Worm (Caenorhabditis elegans): ENCODE measurements around the gene F28C1.3.

The F28C1.3 gene

ce11 chrV:12509922-12510582, 41.6 kb downstream of the F28C1.3 start (continued):
- TF ChIP-seq ets-4 (GFP tag; optimal IDR thresholded peaks at IDR 0.05) (peak; percentile 2), fkh-3 (tag; optimal IDR thresholded peaks at IDR 0.05) (peak; percentile 53), ztf-26 (tag; optimal IDR thresholded peaks at IDR 0.05) (peak; percentile 61), dpff-1 (tag; optimal IDR thresholded peaks at IDR 0.05) (peak; percentile 58), ztf-3 (GFP tag; optimal IDR thresholded peaks at IDR 0.05) (peak; percentile 29), tbp1 (GFP tag; optimal IDR thresholded peaks at IDR 0.05) (peak; percentile 13), ZK185.1 (tag; optimal IDR thresholded peaks at IDR 0.05; ENCODE audit: poor library complexity, severe bottlenecking) (peak; percentile 47), ceh-27 (GFP tag; optimal IDR thresholded peaks at IDR 0.05) (peak; percentile 55)

ce11 chrV:12511946-12512345, 43.5 kb downstream of the F28C1.3 start:
- no peak for TF ChIP-seq pha-4 (tag; optimal IDR thresholded peaks at IDR 0.05)
- TF ChIP-seq chd-7 (tag; optimal IDR thresholded peaks at IDR 0.05), result no peak
- TF ChIP-seq sptf-2 (GFP tag; optimal IDR thresholded peaks at IDR 0.05), result no peak
- TF ChIP-seq xnd-1 (tag; optimal IDR thresholded peaks at IDR 0.05), result no peak
- no peak for TF ChIP-seq ceh-58 (GFP tag; IDR thresholded peaks at IDR 0.05)
- TF ChIP-seq B0261.1 (tag; optimal IDR thresholded peaks at IDR 0.05), result no peak
- TF ChIP-seq sea-2 (GFP tag; IDR thresholded peaks at IDR 0.05), result no peak
- no peak for TF ChIP-seq F39B2.1 (GFP tag; IDR thresholded peaks at IDR 0.05)
- TF ChIP-seq ekl-4 (GFP tag; IDR thresholded peaks at IDR 0.05), result no peak
- TF ChIP-seq egl-44 (GFP tag; IDR thresholded peaks at IDR 0.05), result no peak
- TF ChIP-seq rpc-1 (optimal IDR thresholded peaks at IDR 0.05), result no peak
- TF ChIP-seq rpc-1 (tag; optimal IDR thresholded peaks at IDR 0.05), result no peak
- no peak for TF ChIP-seq tbp1 (GFP tag; optimal IDR thresholded peaks at IDR 0.05)
- TF ChIP-seq pbrm-1 (GFP tag; IDR thresholded peaks at IDR 0.05), result no peak
- no peak for TF ChIP-seq ceh-100 (GFP tag; IDR thresholded peaks at IDR 0.05)
- no peak for TF ChIP-seq ztf-25 (GFP tag; IDR thresholded peaks at IDR 0.05)
- no peak for TF ChIP-seq fkh-3 (tag; optimal IDR thresholded peaks at IDR 0.05)

- TF ChIP-seq mes-4 (tag; optimal IDR thresholded peaks at IDR 0.05), result no peak
- 0 out of 2 replicates have a peak, but pooled peaks have one; percentile 16 for TF ChIP-seq lin-26 (GFP tag; IDR thresholded peaks at IDR 0.05)
- TF ChIP-seq sea-2 (GFP tag; IDR thresholded peaks at IDR 0.05), result no peak
- TF ChIP-seq dox-1 (GFP tag; IDR thresholded peaks at IDR 0.05), result 0 out of 2 replicates have a peak, but pooled peaks have one; percentile 11
- no peak for TF ChIP-seq ztf-28 (GFP tag; IDR thresholded peaks at IDR 0.05)
- TF ChIP-seq ceh-91 (GFP tag; IDR thresholded peaks at IDR 0.05), result no peak
- no peak for TF ChIP-seq hmg-20 (GFP tag; IDR thresholded peaks at IDR 0.05)
- 0 out of 2 replicates have a peak, but pooled peaks have one; percentile 17 for TF ChIP-seq cebp-1 (GFP tag; IDR thresholded peaks at IDR 0.05)
- peak; percentile 38 for TF ChIP-seq cebp-1 (tag; optimal IDR thresholded peaks at IDR 0.05)
- no peak for TF ChIP-seq tlf-1 (GFP tag; optimal IDR thresholded peaks at IDR 0.05)
- no peak for TF ChIP-seq ztf-6 (GFP tag; IDR thresholded peaks at IDR 0.05)
- TF ChIP-seq unc-62 (GFP tag; optimal IDR thresholded peaks at IDR 0.05), result peak; percentile 61
- TF ChIP-seq egl-44 (GFP tag; IDR thresholded peaks at IDR 0.05), result peak; percentile 47; the same call in 1 of the 2 replicates
- TF ChIP-seq K12H6.12 (tag; optimal IDR thresholded peaks at IDR 0.05), result no peak
- TF ChIP-seq nfyb-1 (GFP tag; IDR thresholded peaks at IDR 0.05), result 0 out of 2 replicates have a peak, but pooled peaks have one; percentile 29
- no peak for TF ChIP-seq egl-18 (GFP tag; IDR thresholded peaks at IDR 0.05)
- peak; percentile 82 for TF ChIP-seq nhr-80 (tag; optimal IDR thresholded peaks at IDR 0.05)
- TF ChIP-seq let-607 (tag; optimal IDR thresholded peaks at IDR 0.05), result peak in 1 of 2 experiments; percentile 42
These were observed 44.3 kb downstream of the F28C1.3 start, which contains the start of the genes T28H10.2 and lgmn-1 for ce11 chrV:12512773-12513172. T28H10.2 (minus strand) TSS chrV:12512949. lgmn-1 (plus strand) TSS chrV:12513056.
